Fruit fly (Drosophila melanogaster) whole organism, larva: ENCODE data around the gene CG14659.

Source experiments
- noc ChIP-seq: fragments of 200-800 bp; sonication (Bioruptor generic); optimal IDR thresholded peaks from 3 replicates; lab custom pipeline; 2019; ENCODE audit warnings: missing biosample characterization, mild to moderate bottlenecking, missing genetic modification characterization, moderate library complexity

The CG14659 gene

dm6 chr3R:4831197-4831596, at the start of gene CG14659:
Gene CG14659, minus strand, starts transcription at chr3R:4831297.
- TF ChIP-seq noc, result no peak

- TF ChIP-seq noc, result no peak
These were observed 47.3 kb upstream of the CG14659 start, which contains the start of gene laf for dm6 chr3R:4878433-4878832. Gene laf, minus strand, starts transcription at chr3R:4878533.

- TF ChIP-seq noc, result no peak
These were observed 42.7 kb upstream of the CG14659 start for dm6 chr3R:4873756-4874155.

dm6 chr3R:4868663-4869225, 37.6 kb upstream of the CG14659 start:
- no peak for TF ChIP-seq noc

- no peak for TF ChIP-seq noc
These were observed 35.8 kb upstream of the CG14659 start for dm6 chr3R:4866916-4867315.

- no peak for TF ChIP-seq noc
These were observed 35.0 kb upstream of the CG14659 start for dm6 chr3R:4866073-4866472.

dm6 chr3R:4864901-4865601, 34.0 kb upstream of the CG14659 start:
- no peak for TF ChIP-seq noc

dm6 chr3R:4863825-4864224, 32.7 kb upstream of the CG14659 start:
- TF ChIP-seq noc, result no peak

dm6 chr3R:4861144-4861543, 30.0 kb upstream of the CG14659 start:
- no peak for TF ChIP-seq noc

- no peak for TF ChIP-seq noc
These were observed 27.6 kb upstream of the CG14659 start for dm6 chr3R:4858508-4859275.

dm6 chr3R:4858018-4858417, 26.9 kb upstream of the CG14659 start:
- TF ChIP-seq noc, result no peak

dm6 chr3R:4855711-4856110, 24.6 kb upstream of the CG14659 start:
- no peak for TF ChIP-seq noc

dm6 chr3R:4854216-4854615, 23.1 kb upstream of the CG14659 start:
- TF ChIP-seq noc, result no peak

dm6 chr3R:4853504-4853903, 22.4 kb upstream of the CG14659 start:
- no peak for TF ChIP-seq noc

- TF ChIP-seq noc, result no peak
These were observed 21.3 kb upstream of the CG14659 start, which contains the start of gene opa for dm6 chr3R:4852373-4852860. Gene opa, plus strand, starts transcription at chr3R:4852813.

- no peak for TF ChIP-seq noc
These were observed 18.0 kb upstream of the CG14659 start for dm6 chr3R:4849035-4849656.

- TF ChIP-seq noc, result no peak
These were observed 16.3 kb upstream of the CG14659 start for dm6 chr3R:4847388-4847787.
